Fruit fly (Drosophila melanogaster) whole organism, embryonic: ENCODE data around the gene CG2931.
A peak's percentile ranks its signal among the peaks of the same experiment; 100 is the strongest.

Experiments
- Atf-2 ChIP-seq: fragments of 200-800 bp; sonication (Bioruptor generic); optimal IDR thresholded peaks from 2 replicates; lab custom pipeline; 2016; ENCODE audit warnings: missing biosample characterization, missing genetic modification characterization
- CG10654 ChIP-seq: fragments of 200-800 bp; sonication (Bioruptor generic); optimal IDR thresholded peaks from 2 replicates; lab custom pipeline; 2016; ENCODE audit warnings: missing biosample characterization, missing genetic modification characterization
- CG11560 ChIP-seq: fragments of 200-800 bp; sonication (Bioruptor generic); IDR thresholded peaks from 3 replicates; pipeline ENCODE4 v1.3.6; 2022; ENCODE audit warnings: missing biosample characterization, missing genetic modification characterization
- CG13624 ChIP-seq: fragments of 200-800 bp; sonication (Bioruptor generic); optimal IDR thresholded peaks from 2 replicates; lab custom pipeline; 2016; ENCODE audit warnings: missing biosample characterization, missing genetic modification characterization
- CG14050 ChIP-seq: fragments of 200-800 bp; sonication (Bioruptor generic); IDR thresholded peaks from 3 replicates; pipeline ENCODE4 v1.3.6; 2022; ENCODE audit warnings: missing biosample characterization, missing genetic modification characterization
- CG15269 ChIP-seq: fragments of 200-800 bp; sonication (Bioruptor generic); optimal IDR thresholded peaks from 2 replicates; lab custom pipeline; 2018; ENCODE audit warnings: missing biosample characterization, mild to moderate bottlenecking, missing genetic modification characterization, moderate library complexity
- CG15479 ChIP-seq: fragments of 200-800 bp; sonication (Bioruptor generic); optimal IDR thresholded peaks from 3 replicates; lab custom pipeline; 2019; ENCODE audit warnings: missing biosample characterization, mild to moderate bottlenecking, missing genetic modification characterization, moderate library complexity
- CG15514 ChIP-seq: fragments of 200-800 bp; sonication (Bioruptor generic); optimal IDR thresholded peaks from 3 replicates; lab custom pipeline; 2017; ENCODE audit warnings: missing biosample characterization, missing genetic modification characterization, mild to moderate bottlenecking, moderate library complexity, missing genetic modification reagents
- CG17912 ChIP-seq: fragments of 200-800 bp; sonication (Bioruptor generic); optimal IDR thresholded peaks from 2 replicates; lab custom pipeline; 2018; ENCODE audit warnings: missing biosample characterization, mild to moderate bottlenecking, missing genetic modification characterization
- CG18262 ChIP-seq: fragments of 200-800 bp; optimal IDR thresholded peaks from 3 replicates; lab custom pipeline; 2019; ENCODE audit warnings: missing biosample characterization, mild to moderate bottlenecking, missing genetic modification characterization, moderate library complexity
- CG2129 ChIP-seq: fragments of 200-800 bp; sonication (Bioruptor generic); IDR thresholded peaks from 2 replicates; pipeline ENCODE4 v1.3.6; 2022; ENCODE audit warnings: missing biosample characterization, missing genetic modification characterization; ENCODE audit not compliant: partially characterized antibody
- CG2199 ChIP-seq: fragments of 200-800 bp; sonication (Bioruptor generic); IDR thresholded peaks from 3 replicates; pipeline ENCODE4 v1.3.6; 2022; ENCODE audit warnings: missing biosample characterization, missing genetic modification characterization
- CG2202 ChIP-seq: fragments of 200-800 bp; sonication (Bioruptor generic); optimal IDR thresholded peaks from 2 replicates; lab custom pipeline; 2018; ENCODE audit warnings: missing biosample characterization, mild to moderate bottlenecking, missing genetic modification characterization
- CG30403 ChIP-seq: fragments of 200-800 bp; sonication (Bioruptor generic); optimal IDR thresholded peaks from 3 replicates; lab custom pipeline; 2016; ENCODE audit warnings: missing biosample characterization, missing genetic modification characterization
- CG3065 ChIP-seq: fragments of 200-800 bp; sonication (Bioruptor generic); optimal IDR thresholded peaks from 2 replicates; lab custom pipeline; 2016; ENCODE audit warnings: missing biosample characterization, missing genetic modification characterization
- CG31224 ChIP-seq: fragments of 200-800 bp; sonication (Bioruptor generic); IDR thresholded peaks from 2 replicates; pipeline ENCODE4 v1.3.6; 2022; ENCODE audit warnings: missing biosample characterization, missing genetic modification characterization
- CG31441 ChIP-seq: fragments of 200-800 bp; sonication (Bioruptor generic); IDR thresholded peaks from 2 replicates; pipeline ENCODE4 v1.3.6; 2022; ENCODE audit warnings: missing biosample characterization, missing genetic modification characterization
- CG6765 ChIP-seq: fragments of 200-800 bp; sonication (Bioruptor generic); optimal IDR thresholded peaks from 3 replicates; lab custom pipeline; 2017; ENCODE audit warnings: missing biosample characterization, mild to moderate bottlenecking, missing genetic modification characterization
- CG7357 ChIP-seq: fragments of 200-800 bp; sonication (Bioruptor generic); IDR thresholded peaks from 3 replicates; pipeline ENCODE4 v1.3.6; 2022; ENCODE audit warnings: missing biosample characterization, missing genetic modification characterization
- CG9932 ChIP-seq: fragments of 200-800 bp; sonication (Bioruptor generic); IDR thresholded peaks from 2 replicates; pipeline ENCODE4 v1.3.6; 2022; ENCODE audit warnings: missing biosample characterization, missing genetic modification characterization
- D19A ChIP-seq: fragments of 200-800 bp; optimal IDR thresholded peaks from 3 replicates; lab custom pipeline; 2019; ENCODE audit warnings: missing biosample characterization, mild to moderate bottlenecking, missing genetic modification characterization, moderate library complexity
- Dbx ChIP-seq: fragments of 200-800 bp; sonication (Bioruptor generic); IDR thresholded peaks from 3 replicates; pipeline ENCODE4 v1.3.6; 2022; ENCODE audit warnings: missing biosample characterization, missing genetic modification characterization
- Dek ChIP-seq: fragments of 200-800 bp; sonication (Bioruptor generic); optimal IDR thresholded peaks from 3 replicates; lab custom pipeline; 2019; ENCODE audit warnings: missing biosample characterization, mild to moderate bottlenecking, missing genetic modification characterization, moderate library complexity
- Fer3 ChIP-seq: fragments of 200-800 bp; sonication (Bioruptor generic); optimal IDR thresholded peaks from 2 replicates; lab custom pipeline; 2018; ENCODE audit warnings: missing biosample characterization, mild to moderate bottlenecking, missing genetic modification characterization, moderate library complexity
- GATAe ChIP-seq: fragments of 200-800 bp; sonication (Bioruptor generic); conservative IDR thresholded peaks from 2 replicates; pipeline ENCODE4 v1.3.6; 2022; ENCODE audit warnings: missing biosample characterization, missing genetic modification characterization
- Gsc ChIP-seq: fragments of 200-800 bp; sonication (Bioruptor generic); IDR thresholded peaks from 2 replicates; pipeline ENCODE4 v1.3.6; 2022; ENCODE audit warnings: missing biosample characterization, missing genetic modification characterization
- HmgZ ChIP-seq: fragments of 200-800 bp; sonication (Bioruptor generic); optimal IDR thresholded peaks from 2 replicates; lab custom pipeline; 2018; ENCODE audit warnings: missing biosample characterization, mild to moderate bottlenecking, missing genetic modification characterization
- Hmr ChIP-seq: fragments of 200-800 bp; sonication (Bioruptor generic); optimal IDR thresholded peaks from 3 replicates; lab custom pipeline; 2017; ENCODE audit warnings: mild to moderate bottlenecking, missing biosample characterization, missing genetic modification reagents, missing genetic modification characterization
- Hr51 ChIP-seq, 2 experiments: fragments of 200-800 bp; sonication (Bioruptor generic); optimal IDR thresholded peaks; 2 replicates in 1 of 2; 3 replicates in 1 of 2; lab custom pipeline; 2016 to 2018; ENCODE audit warnings: missing biosample characterization in 2 of 2, missing genetic modification characterization in 2 of 2, mild to moderate bottlenecking in 1 of 2, moderate library complexity in 1 of 2
- MESR4 ChIP-seq: fragments of 200-800 bp; sonication (Bioruptor generic); optimal IDR thresholded peaks from 2 replicates; lab custom pipeline; 2018; ENCODE audit warnings: missing biosample characterization, mild to moderate bottlenecking, missing genetic modification characterization, moderate library complexity
- Sox102F ChIP-seq: fragments of 200-800 bp; sonication (Bioruptor generic); optimal IDR thresholded peaks from 2 replicates; lab custom pipeline; 2018; ENCODE audit warnings: missing biosample characterization, mild to moderate bottlenecking, missing genetic modification characterization, moderate library complexity
- ac ChIP-seq: fragments of 200-800 bp; sonication (Bioruptor generic); optimal IDR thresholded peaks from 3 replicates; lab custom pipeline; 2017; ENCODE audit warnings: missing biosample characterization, mild to moderate bottlenecking, missing genetic modification characterization
- bigmax ChIP-seq: fragments of 200-800 bp; sonication (Bioruptor generic); optimal IDR thresholded peaks from 2 replicates; lab custom pipeline; 2018; ENCODE audit warnings: missing biosample characterization, mild to moderate bottlenecking, missing genetic modification characterization
- btn ChIP-seq: fragments of 200-800 bp; sonication (Bioruptor generic); optimal IDR thresholded peaks from 2 replicates; lab custom pipeline; 2016; ENCODE audit warnings: missing biosample characterization, missing genetic modification characterization
- cad ChIP-seq: fragments of >200 bp; optimal IDR thresholded peaks from 2 replicates; lab custom pipeline; 2017; ENCODE audit warnings: missing biosample characterization, missing genetic modification characterization
- cg ChIP-seq: fragments of 200-800 bp; sonication (Bioruptor generic); optimal IDR thresholded peaks from 3 replicates; lab custom pipeline; 2019; ENCODE audit warnings: missing biosample characterization, mild to moderate bottlenecking, missing genetic modification characterization, moderate library complexity
- chif ChIP-seq, 2 experiments: fragments of 200-800 bp; sonication (Bioruptor generic); optimal IDR thresholded peaks; 3 replicates each; lab custom pipeline; 2016; ENCODE audit warnings: missing biosample characterization in 2 of 2, missing genetic modification characterization in 2 of 2
- ci ChIP-seq: fragments of 200-800 bp; sonication (Bioruptor generic); IDR thresholded peaks from 3 replicates; pipeline ENCODE4 v1.3.6; 2022; ENCODE audit warnings: missing biosample characterization, missing genetic modification characterization
- crol ChIP-seq: fragments of 200-800 bp; sonication (Bioruptor generic); IDR thresholded peaks from 2 replicates; pipeline ENCODE4 v1.3.6; 2022; ENCODE audit warnings: missing biosample characterization, missing genetic modification characterization
- disco-r ChIP-seq: fragments of 200-800 bp; sonication (Bioruptor generic); optimal IDR thresholded peaks from 2 replicates; lab custom pipeline; 2016; ENCODE audit warnings: missing biosample characterization, missing genetic modification characterization
- ewg ChIP-seq: fragments of 200-800 bp; sonication (Bioruptor generic); optimal IDR thresholded peaks from 3 replicates; lab custom pipeline; 2017; ENCODE audit warnings: mild to moderate bottlenecking, missing biosample characterization, missing genetic modification reagents, missing genetic modification characterization
- fd64A ChIP-seq: fragments of 200-800 bp; sonication (Bioruptor generic); optimal IDR thresholded peaks from 3 replicates; lab custom pipeline; 2018; ENCODE audit warnings: missing biosample characterization, mild to moderate bottlenecking, missing genetic modification characterization
- gcm ChIP-seq: fragments of 200-800 bp; sonication (Bioruptor generic); optimal IDR thresholded peaks from 2 replicates; lab custom pipeline; 2019; ENCODE audit warnings: missing biosample characterization, mild to moderate bottlenecking, missing genetic modification characterization, moderate library complexity
- ham ChIP-seq: fragments of 200-800 bp; sonication (Bioruptor generic); IDR thresholded peaks from 2 replicates; pipeline ENCODE4 v1.3.6; 2022; ENCODE audit warnings: missing biosample characterization, missing genetic modification characterization
- kni ChIP-seq: fragments of 200-800 bp; sonication (Bioruptor generic); optimal IDR thresholded peaks from 3 replicates; lab custom pipeline; 2017; ENCODE audit warnings: mild to moderate bottlenecking, missing biosample characterization, missing genetic modification reagents, missing genetic modification characterization
- pb ChIP-seq: fragments of 200-800 bp; sonication (Bioruptor generic); optimal IDR thresholded peaks from 3 replicates; lab custom pipeline; 2016; ENCODE audit warnings: missing biosample characterization, missing genetic modification characterization
- pzg ChIP-seq: fragments of 200-800 bp; sonication (Bioruptor generic); optimal IDR thresholded peaks from 3 replicates; lab custom pipeline; 2018; ENCODE audit warnings: missing biosample characterization, mild to moderate bottlenecking, missing genetic modification characterization, moderate library complexity
- ro ChIP-seq: fragments of 200-800 bp; sonication (Bioruptor generic); IDR thresholded peaks from 2 replicates; pipeline ENCODE4 v1.3.6; 2022; ENCODE audit warnings: missing biosample characterization, missing genetic modification characterization
- sob ChIP-seq: fragments of 200-800 bp; sonication (Bioruptor generic); IDR thresholded peaks from 2 replicates; pipeline ENCODE4 v1.3.6; 2022; ENCODE audit warnings: missing biosample characterization, missing genetic modification characterization
- ssp ChIP-seq: fragments of 200-800 bp; sonication (Bioruptor generic); IDR thresholded peaks from 2 replicates; pipeline ENCODE4 v1.3.6; 2022; ENCODE audit warnings: missing biosample characterization, missing genetic modification characterization
- zfh2 ChIP-seq: fragments of 200-800 bp; sonication (Bioruptor generic); optimal IDR thresholded peaks from 2 replicates; lab custom pipeline; 2016; ENCODE audit warnings: missing biosample characterization, missing genetic modification characterization

CG2931 gene

dm6 chr3R:5606477-5606876, 38.1 kb upstream of the CG2931 start, which contains the start of gene asl (continued):
- TF ChIP-seq CG18262 (peak; percentile 61), CG15479 (GFP tag; lab: Kevin White, UChicago) (peak; percentile 41), Gsc (no peak), GATAe (GFP tag; lab: Robert Waterston, UW) (no peak), ci (GFP tag; lab: Robert Waterston, UW) (0 out of 3 replicates have a peak, but pooled peaks have one; percentile 44), cg (GFP tag; lab: Kevin White, UChicago) (peak; percentile 41), bigmax (GFP tag; lab: Kevin White, UChicago) (no peak), CG14050 (GFP tag; lab: Robert Waterston, UW) (peak; percentile 37; the same call in 1 of the 3 replicates), pb (GFP tag; lab: Kevin White, UChicago) (peak; percentile 14), CG7357 (GFP tag; lab: Robert Waterston, UW) (peak; percentile 97), CG3065 (peak; percentile 19), btn (no peak), CG6765 (GFP tag; lab: Kevin White, UChicago) (peak; percentile 5), fd64A (GFP tag; lab: Kevin White, UChicago) (no peak), Hr51 (GFP tag; optimal IDR thresholded peaks at IDR 0.05; lab: Kevin White, UChicago) (no peak), Fer3 (tag; lab: Kevin White, UChicago) (peak; percentile 60), Sox102F (GFP tag; lab: Kevin White, UChicago) (no peak), CG2202 (tag; lab: Kevin White, UChicago) (peak; percentile 48), Dek (tag; lab: Kevin White, UChicago) (peak; percentile 7), cad (no peak), ro (GFP tag; lab: Robert Waterston, UW) (no peak), ham (GFP tag; lab: Robert Waterston, UW) (no peak), disco-r (GFP tag; lab: Kevin White, UChicago) (peak; percentile 54), Dbx (GFP tag; lab: Robert Waterston, UW) (peak; percentile 57; the same call in 1 of the 3 replicates), Atf-2 (peak; percentile 32), sob (GFP tag; lab: Robert Waterston, UW) (peak; percentile 48; the same call in 1 of the 2 replicates), CG9932 (GFP tag; lab: Robert Waterston, UW) (peak; percentile 56), D19A (peak; percentile 60), crol (no peak), HmgZ (tag; lab: Kevin White, UChicago) (peak; percentile 76), CG13624 (GFP tag; lab: Kevin White, UChicago) (peak; percentile 49), ewg (GFP tag; lab: Kevin White, UChicago) (peak; percentile 99), MESR4 (GFP tag; lab: Kevin White, UChicago) (peak; percentile 58), zfh2 (GFP tag; lab: Kevin White, UChicago) (peak; percentile 51), Hmr (GFP tag; lab: Kevin White, UChicago) (no peak), CG30403 (GFP tag; lab: Kevin White, UChicago) (peak; percentile 69), pzg (peak; percentile 85), CG2129 (no peak), CG31441 (no peak; the same call in 1 of the 2 replicates), kni (peak; percentile 48), CG17912 (peak; percentile 59), CG10654 (GFP tag; lab: Kevin White, UChicago) (peak; percentile 17), CG31224 (GFP tag; lab: Robert Waterston, UW) (peak; percentile 42; the same call in 1 of the 2 replicates), gcm (GFP tag; lab: Kevin White, UChicago) (no peak), ssp (peak; percentile 96), CG15269 (tag; lab: Kevin White, UChicago) (no peak), CG2199 (GFP tag; lab: Robert Waterston, UW) (0 out of 3 replicates have a peak, but pooled peaks have one; percentile 20), chif (GFP tag; optimal IDR thresholded peaks at IDR 0.05; lab: Kevin White, UChicago) (peak; percentile 8 to 59), ac (GFP tag; lab: Kevin White, UChicago) (no peak), CG11560 (tag; lab: Robert Waterston, UW) (no peak), CG15514 (GFP tag; lab: Kevin White, UChicago) (peak; percentile 71)
